Worm (Caenorhabditis elegans): ENCODE results near the gene M03E7.2.

DNA sequence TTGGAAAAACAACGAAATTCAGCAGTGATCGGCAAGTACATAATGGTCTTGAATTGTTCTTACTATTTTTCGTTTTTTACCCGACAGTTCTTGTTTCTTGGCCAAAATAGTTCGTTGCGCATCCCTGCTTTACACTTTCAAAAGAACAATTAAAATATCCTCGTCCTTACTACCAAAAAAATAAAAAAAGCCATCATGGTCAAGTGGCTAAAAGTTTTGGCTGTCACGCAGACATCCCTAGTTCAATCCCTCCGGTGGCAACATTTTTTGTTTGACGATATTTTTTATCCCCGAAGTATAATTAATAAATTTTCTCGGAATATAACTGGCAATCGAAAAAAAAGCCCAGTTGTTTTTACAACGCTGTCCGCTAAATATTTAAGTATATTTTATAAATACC lies 25.5 kb upstream of the M03E7.2 start:
- no peak for TF ChIP-seq lin-35 (GFP tag; optimal IDR thresholded peaks at IDR 0.05)
- no peak for TF ChIP-seq zfh-2 (GFP tag; conservative IDR thresholded peaks at IDR 0.05)
- no peak for TF ChIP-seq ets-4 (GFP tag; optimal IDR thresholded peaks at IDR 0.05)
- peak; percentile 97 for TF ChIP-seq lin-26 (GFP tag; IDR thresholded peaks at IDR 0.05)
- TF ChIP-seq ztf-22 (GFP tag; optimal IDR thresholded peaks at IDR 0.05) = no peak
- TF ChIP-seq ama-1 (optimal IDR thresholded peaks at IDR 0.05) = no peak
- TF ChIP-seq ama-1 (GFP tag; optimal IDR thresholded peaks at IDR 0.05) = peak in 1 of 2 experiments; percentile 86
- 0 out of 2 replicates have a peak, but pooled peaks have one; percentile 55 for TF ChIP-seq ztf-28 (GFP tag; IDR thresholded peaks at IDR 0.05)
- no peak for TF ChIP-seq pha-4 (tag; optimal IDR thresholded peaks at IDR 0.05)

All from whole organism, young adult.